Fruit fly (Drosophila melanogaster) whole organism, embryonic: ENCODE results near the gene Irk1.

Source experiments
- Antp ChIP-seq: fragments of 200-800 bp; sonication (Bioruptor generic); optimal IDR thresholded peaks from 3 replicates; lab custom pipeline; 2016; ENCODE audit warnings: missing biosample characterization, missing genetic modification characterization
- Atf6 ChIP-seq: fragments of 200-800 bp; sonication (Bioruptor generic); IDR thresholded peaks from 2 replicates; pipeline ENCODE4 v1.3.6; 2022; ENCODE audit warnings: missing biosample characterization, missing genetic modification characterization
- BEAF-32 ChIP-seq: fragments of 200-800 bp; sonication (Bioruptor generic); optimal IDR thresholded peaks from 3 replicates; lab custom pipeline; 2017; ENCODE audit warnings: missing biosample characterization, missing genetic modification characterization, mild to moderate bottlenecking, moderate library complexity, missing genetic modification reagents
- CG11723 ChIP-seq: fragments of 200-800 bp; sonication (Bioruptor generic); optimal IDR thresholded peaks from 2 replicates; lab custom pipeline; 2017; ENCODE audit warnings: missing biosample characterization, mild to moderate bottlenecking, missing genetic modification characterization
- CG1233 ChIP-seq: fragments of 200-800 bp; sonication (Bioruptor generic); optimal IDR thresholded peaks from 4 replicates; lab custom pipeline; 2018; ENCODE audit warnings: missing biosample characterization, mild to moderate bottlenecking, missing genetic modification characterization
- CG12659 ChIP-seq: fragments of 200-800 bp; sonication (Bioruptor generic); optimal IDR thresholded peaks from 3 replicates; lab custom pipeline; 2017; ENCODE audit warnings: mild to moderate bottlenecking, missing biosample characterization, missing genetic modification reagents, missing genetic modification characterization
- CG14710 ChIP-seq: fragments of 200-800 bp; sonication (Bioruptor generic); optimal IDR thresholded peaks from 3 replicates; lab custom pipeline; 2019; ENCODE audit warnings: missing biosample characterization, mild to moderate bottlenecking, missing genetic modification characterization, moderate library complexity
- CG1603 ChIP-seq: fragments of 200-800 bp; sonication (Bioruptor generic); optimal IDR thresholded peaks from 2 replicates; lab custom pipeline; 2019; ENCODE audit warnings: missing biosample characterization, mild to moderate bottlenecking, missing genetic modification characterization, moderate library complexity
- CG17186 ChIP-seq: fragments of 200-800 bp; sonication (Bioruptor generic); optimal IDR thresholded peaks from 3 replicates; lab custom pipeline; 2017; ENCODE audit warnings: missing biosample characterization, missing genetic modification reagents, missing genetic modification characterization
- CG17385 ChIP-seq: fragments of 200-800 bp; sonication (Bioruptor generic); optimal IDR thresholded peaks from 3 replicates; lab custom pipeline; 2018; ENCODE audit warnings: missing biosample characterization, mild to moderate bottlenecking, missing genetic modification characterization
- CG18262 ChIP-seq: fragments of 200-800 bp; optimal IDR thresholded peaks from 3 replicates; lab custom pipeline; 2019; ENCODE audit warnings: missing biosample characterization, mild to moderate bottlenecking, missing genetic modification characterization, moderate library complexity
- CG1832 ChIP-seq: fragments of 200-800 bp; sonication (Bioruptor generic); optimal IDR thresholded peaks from 2 replicates; lab custom pipeline; 2017; ENCODE audit warnings: missing biosample characterization, mild to moderate bottlenecking, missing genetic modification characterization, inconsistent platforms
- CG2120 ChIP-seq: fragments of 200-800 bp; sonication (Bioruptor generic); optimal IDR thresholded peaks from 3 replicates; lab custom pipeline; 2016; ENCODE audit warnings: missing biosample characterization, missing genetic modification characterization
- CG3163 ChIP-seq: fragments of 200-800 bp; sonication (Bioruptor generic); optimal IDR thresholded peaks from 3 replicates; lab custom pipeline; 2016; ENCODE audit warnings: missing biosample characterization, missing genetic modification characterization
- CG34224 ChIP-seq: fragments of 200-800 bp; sonication (Bioruptor generic); IDR thresholded peaks from 3 replicates; pipeline ENCODE4 v1.3.6; 2022; ENCODE audit warnings: missing biosample characterization, missing genetic modification characterization; ENCODE audit not compliant: partially characterized antibody
- CG4617 ChIP-seq: fragments of 200-800 bp; sonication (Bioruptor generic); optimal IDR thresholded peaks from 3 replicates; lab custom pipeline; 2016; ENCODE audit warnings: missing biosample characterization, missing genetic modification characterization, borderline replicate concordance
- CG4707 ChIP-seq: fragments of 200-800 bp; sonication (Bioruptor generic); optimal IDR thresholded peaks from 2 replicates; lab custom pipeline; 2018; ENCODE audit warnings: missing biosample characterization, mild to moderate bottlenecking, missing genetic modification characterization, moderate library complexity
- CG6813 ChIP-seq: fragments of 200-800 bp; sonication (Bioruptor generic); optimal IDR thresholded peaks from 2 replicates; lab custom pipeline; 2017; ENCODE audit warnings: missing biosample characterization, missing genetic modification characterization, mild to moderate bottlenecking, moderate library complexity, missing genetic modification reagents
- CG9727 ChIP-seq: fragments of 200-800 bp; sonication (Bioruptor generic); optimal IDR thresholded peaks from 3 replicates; lab custom pipeline; 2017; ENCODE audit warnings: missing biosample characterization, mild to moderate bottlenecking, missing genetic modification characterization
- CG9797 ChIP-seq: fragments of 200-800 bp; sonication (Bioruptor generic); optimal IDR thresholded peaks from 3 replicates; lab custom pipeline; 2018; ENCODE audit warnings: missing biosample characterization, mild to moderate bottlenecking, missing genetic modification characterization
- Dll ChIP-seq: fragments of 200-800 bp; sonication (Bioruptor generic); IDR thresholded peaks from 4 replicates; pipeline ENCODE4 v1.3.6; 2022; ENCODE audit warnings: missing biosample characterization, missing genetic modification characterization; ENCODE audit not compliant: partially characterized antibody
- Ets65A ChIP-seq: fragments of 200-800 bp; sonication (Bioruptor generic); peaks from one replicate; lab custom pipeline; 2016; ENCODE audit warnings: missing biosample characterization, missing genetic modification characterization
- Hey ChIP-seq: fragments of 200-800 bp; sonication (Bioruptor generic); optimal IDR thresholded peaks from 3 replicates; lab custom pipeline; 2018; ENCODE audit warnings: missing biosample characterization, mild to moderate bottlenecking, missing genetic modification characterization
- HmgZ ChIP-seq: fragments of 200-800 bp; sonication (Bioruptor generic); optimal IDR thresholded peaks from 2 replicates; lab custom pipeline; 2018; ENCODE audit warnings: missing biosample characterization, mild to moderate bottlenecking, missing genetic modification characterization
- Lhr ChIP-seq: fragments of 200-800 bp; sonication (Bioruptor generic); optimal IDR thresholded peaks from 3 replicates; lab custom pipeline; 2017; ENCODE audit warnings: mild to moderate bottlenecking, missing biosample characterization, missing genetic modification reagents, missing genetic modification characterization
- MBD-R2 ChIP-seq: fragments of 200-800 bp; sonication (Bioruptor generic); IDR thresholded peaks from 2 replicates; pipeline ENCODE4 v1.3.6; 2022; ENCODE audit warnings: missing biosample characterization, missing genetic modification characterization
- MESR4 ChIP-seq: fragments of 200-800 bp; sonication (Bioruptor generic); optimal IDR thresholded peaks from 2 replicates; lab custom pipeline; 2018; ENCODE audit warnings: missing biosample characterization, mild to moderate bottlenecking, missing genetic modification characterization, moderate library complexity
- Oaz ChIP-seq: fragments of 200-800 bp; sonication (Bioruptor generic); IDR thresholded peaks from 2 replicates; pipeline ENCODE4 v1.3.6; 2022; ENCODE audit warnings: missing biosample characterization, missing genetic modification characterization
- PHDP ChIP-seq: fragments of 200-800 bp; sonication (Bioruptor generic); optimal IDR thresholded peaks from 3 replicates; lab custom pipeline; 2018; ENCODE audit warnings: missing biosample characterization, mild to moderate bottlenecking, missing genetic modification characterization, moderate library complexity
- Pdp1 ChIP-seq, 2 experiments: fragments of 200-800 bp; sonication (Bioruptor generic); optimal IDR thresholded peaks; 3 replicates each; lab custom pipeline; 2016; ENCODE audit warnings: missing biosample characterization in 2 of 2, missing genetic modification characterization in 2 of 2, mild to moderate bottlenecking in 1 of 2, moderate library complexity in 1 of 2
- YL-1 ChIP-seq: fragments of 200-800 bp; sonication (Bioruptor generic); optimal IDR thresholded peaks from 3 replicates; lab custom pipeline; 2017; ENCODE audit warnings: missing biosample characterization, mild to moderate bottlenecking, missing genetic modification characterization
- btn ChIP-seq: fragments of 200-800 bp; sonication (Bioruptor generic); optimal IDR thresholded peaks from 2 replicates; lab custom pipeline; 2016; ENCODE audit warnings: missing biosample characterization, missing genetic modification characterization
- ci ChIP-seq: fragments of 200-800 bp; sonication (Bioruptor generic); IDR thresholded peaks from 3 replicates; pipeline ENCODE4 v1.3.6; 2022; ENCODE audit warnings: missing biosample characterization, missing genetic modification characterization
- crc ChIP-seq: fragments of 200-800 bp; sonication (Bioruptor generic); optimal IDR thresholded peaks from 2 replicates; lab custom pipeline; 2016; ENCODE audit warnings: missing biosample characterization, missing genetic modification characterization
- crol ChIP-seq: fragments of 200-800 bp; sonication (Bioruptor generic); IDR thresholded peaks from 2 replicates; pipeline ENCODE4 v1.3.6; 2022; ENCODE audit warnings: missing biosample characterization, missing genetic modification characterization
- dati ChIP-seq: fragments of 200-800 bp; sonication (Bioruptor generic); IDR thresholded peaks from 2 replicates; pipeline ENCODE4 v1.3.6; 2022; ENCODE audit warnings: missing biosample characterization, missing genetic modification characterization
- emc ChIP-seq: fragments of 200-800 bp; sonication (Bioruptor generic); optimal IDR thresholded peaks from 2 replicates; lab custom pipeline; 2016; ENCODE audit warnings: missing biosample characterization, missing genetic modification characterization
- gfzf ChIP-seq: fragments of 200-800 bp; sonication (Bioruptor generic); optimal IDR thresholded peaks from 2 replicates; lab custom pipeline; 2016; ENCODE audit warnings: missing biosample characterization, mild to moderate bottlenecking, missing genetic modification characterization, moderate library complexity
- kni ChIP-seq: fragments of 200-800 bp; sonication (Bioruptor generic); optimal IDR thresholded peaks from 3 replicates; lab custom pipeline; 2017; ENCODE audit warnings: mild to moderate bottlenecking, missing biosample characterization, missing genetic modification reagents, missing genetic modification characterization
- mirr ChIP-seq: fragments of 200-800 bp; sonication (Bioruptor generic); optimal IDR thresholded peaks from 3 replicates; lab custom pipeline; 2018; ENCODE audit warnings: missing biosample characterization, mild to moderate bottlenecking, missing genetic modification characterization
- nmo ChIP-seq: fragments of 200-800 bp; sonication (Bioruptor generic); optimal IDR thresholded peaks from 2 replicates; lab custom pipeline; 2018; ENCODE audit warnings: missing biosample characterization, mild to moderate bottlenecking, missing genetic modification characterization, moderate library complexity
- pzg ChIP-seq: fragments of 200-800 bp; sonication (Bioruptor generic); optimal IDR thresholded peaks from 3 replicates; lab custom pipeline; 2018; ENCODE audit warnings: missing biosample characterization, mild to moderate bottlenecking, missing genetic modification characterization, moderate library complexity
- rib ChIP-seq: fragments of 200-800 bp; sonication (Bioruptor generic); IDR thresholded peaks from 2 replicates; pipeline ENCODE4 v1.3.6; 2022; ENCODE audit warnings: missing biosample characterization, missing genetic modification characterization
- row ChIP-seq: fragments of 200-800 bp; sonication (Bioruptor generic); IDR thresholded peaks from 3 replicates; pipeline ENCODE4 v1.3.6; 2022; ENCODE audit warnings: missing biosample characterization, missing genetic modification characterization
- stwl ChIP-seq: fragments of 200-800 bp; sonication (Bioruptor generic); optimal IDR thresholded peaks from 3 replicates; lab custom pipeline; 2018; ENCODE audit warnings: missing biosample characterization, mild to moderate bottlenecking, missing genetic modification characterization, moderate library complexity
- trem ChIP-seq: fragments of 200-800 bp; optimal IDR thresholded peaks from 3 replicates; lab custom pipeline; 2019; ENCODE audit warnings: missing biosample characterization, mild to moderate bottlenecking, missing genetic modification characterization, moderate library complexity
- unc-4 ChIP-seq: fragments of 200-800 bp; sonication (Bioruptor generic); IDR thresholded peaks from 2 replicates; pipeline ENCODE4 v1.3.6; 2022; ENCODE audit warnings: missing biosample characterization, missing genetic modification characterization; ENCODE audit not compliant: partially characterized antibody
- zfh1 ChIP-seq: fragments of 200-800 bp; sonication (Bioruptor generic); IDR thresholded peaks from 3 replicates; pipeline ENCODE4 v1.3.6; 2022; ENCODE audit warnings: missing biosample characterization, missing genetic modification characterization

Irk1 gene

dm6 chr3R:23126241-23127022 is 41.7 kb upstream of the Irk1 start, which contains the start of gene CG31365 (continued):
- peak; percentile 40 for TF ChIP-seq CG1603 (tag; lab: Kevin White, UChicago)
- peak; percentile 44; the same call in 2 of the 3 replicates for TF ChIP-seq row
- TF ChIP-seq emc (GFP tag; lab: Kevin White, UChicago) = no peak
- no peak for TF ChIP-seq CG18262 (tag; lab: Kevin White, UChicago)
- peak; percentile 1 for TF ChIP-seq PHDP
- TF ChIP-seq Oaz = no peak
- TF ChIP-seq pzg (GFP tag; lab: Kevin White, UChicago) = peak; percentile 30
- TF ChIP-seq CG3163 (GFP tag; lab: Kevin White, UChicago) = no peak
- TF ChIP-seq MESR4 (GFP tag; lab: Kevin White, UChicago) = peak; percentile 90
- TF ChIP-seq CG17186 (GFP tag; lab: Kevin White, UChicago) = peak; percentile 2
- TF ChIP-seq HmgZ (tag; lab: Kevin White, UChicago) = peak; percentile 31
- peak; percentile 15; the same call in 1 of the 4 replicates for TF ChIP-seq Dll
- TF ChIP-seq CG2120 (GFP tag; lab: Kevin White, UChicago) = no peak
- TF ChIP-seq CG14710 = peak; percentile 33
- peak; percentile 64 for TF ChIP-seq CG9797 (GFP tag; lab: Kevin White, UChicago)
- peak; percentile 41 for TF ChIP-seq CG12659 (GFP tag; lab: Kevin White, UChicago)
- TF ChIP-seq CG4707 (GFP tag; lab: Kevin White, UChicago) = no peak
- TF ChIP-seq crol (GFP tag; lab: Robert Waterston, UW) = no peak
- TF ChIP-seq nmo (GFP tag; lab: Kevin White, UChicago) = peak; percentile 8
- TF ChIP-seq Ets65A (GFP tag; lab: Kevin White, UChicago) = no peak
- no peak for TF ChIP-seq crc
- TF ChIP-seq Atf6 (GFP tag; lab: Robert Waterston, UW) = no peak
- no peak for TF ChIP-seq CG1832
- peak; percentile 63 for TF ChIP-seq stwl (tag; lab: Kevin White, UChicago)
- peak; percentile 72 for TF ChIP-seq gfzf (GFP tag; lab: Kevin White, UChicago)
- TF ChIP-seq CG11723 (GFP tag; lab: Kevin White, UChicago) = no peak
- TF ChIP-seq CG34224 = peak; percentile 41; the same call in 1 of the 3 replicates
- TF ChIP-seq Lhr (GFP tag; lab: Kevin White, UChicago) = no peak
- TF ChIP-seq mirr = no peak
- no peak for TF ChIP-seq Antp (GFP tag; lab: Kevin White, UChicago)
- no peak for TF ChIP-seq btn (GFP tag; lab: Kevin White, UChicago)
- peak; percentile 24; the same call in 1 of the 3 replicates for TF ChIP-seq ci (GFP tag; lab: Robert Waterston, UW)
- TF ChIP-seq dati (GFP tag; lab: Robert Waterston, UW) = no peak
- TF ChIP-seq CG17385 (GFP tag; lab: Kevin White, UChicago) = no peak
- TF ChIP-seq CG1233 (GFP tag; lab: Kevin White, UChicago) = no peak
- no peak for TF ChIP-seq CG9727 (GFP tag; lab: Kevin White, UChicago)
- no peak for TF ChIP-seq rib (GFP tag; lab: Robert Waterston, UW)
- 0 out of 3 replicates have a peak, but pooled peaks have one; percentile 4 for TF ChIP-seq zfh1 (GFP tag; lab: Robert Waterston, UW)
- TF ChIP-seq trem (tag; lab: Kevin White, UChicago) = peak; percentile 48
- peak; percentile 46; the same call in 1 of the 2 replicates for TF ChIP-seq unc-4 (GFP tag; lab: Robert Waterston, UW)
- TF ChIP-seq CG4617 = peak; percentile 75
- peak; percentile 67 for TF ChIP-seq MBD-R2 (GFP tag; lab: Robert Waterston, UW)
- TF ChIP-seq CG6813 (GFP tag; lab: Kevin White, UChicago) = no peak
- TF ChIP-seq Pdp1 (GFP tag; optimal IDR thresholded peaks at IDR 0.05; lab: Kevin White, UChicago) = peak in 1 of 2 experiments; percentile 11
- TF ChIP-seq kni (GFP tag; lab: Kevin White, UChicago) = no peak
- TF ChIP-seq BEAF-32 (GFP tag; lab: Kevin White, UChicago) = peak; percentile 36
- TF ChIP-seq YL-1 (GFP tag; lab: Kevin White, UChicago) = peak; percentile 75
- no peak for TF ChIP-seq Hey (tag; lab: Kevin White, UChicago)
